Worm (Caenorhabditis elegans) whole organism, early embryonic: ENCODE results near the gene Y26E6A.2.

Source experiments
- B0310.2 ChIP-seq: sonication (generic microtip); optimal IDR thresholded peaks from 2 replicates; lab custom pipeline; 2016; ENCODE audit warnings: mild to moderate bottlenecking, missing genetic modification characterization, missing compliant biosample characterization
- ama-1 ChIP-seq: fragments of 150-350 bp; optimal IDR thresholded peaks from 2 replicates; lab custom pipeline; 2014
- ceh-13 ChIP-seq: fragments of 200-800 bp; sonication (Bioruptor generic); optimal IDR thresholded peaks from 2 replicates; lab custom pipeline; 2018; ENCODE audit warnings: mild to moderate bottlenecking, missing genetic modification characterization, missing compliant biosample characterization
- ceh-36 ChIP-seq: sonication (generic microtip); optimal IDR thresholded peaks from 2 replicates; lab custom pipeline; 2016; ENCODE audit warnings: missing genetic modification characterization, inconsistent platforms, missing compliant biosample characterization
- ets-7 ChIP-seq: sonication (generic microtip); optimal IDR thresholded peaks from 2 replicates; lab custom pipeline; 2016; ENCODE audit warnings: missing genotype, missing genetic modification characterization, missing compliant biosample characterization
- flt-1 ChIP-seq: fragments of 200-800 bp; sonication (Bioruptor generic); IDR thresholded peaks from 2 replicates; pipeline ENCODE4 v1.3.6; 2022; ENCODE audit warnings: missing genetic modification characterization, missing compliant biosample characterization
- hmbx-1 ChIP-seq: sonication (generic microtip); optimal IDR thresholded peaks from 2 replicates; lab custom pipeline; 2016; ENCODE audit warnings: mild to moderate bottlenecking, missing genetic modification characterization, missing compliant biosample characterization
- hmg-4 ChIP-seq: fragments of 200-800 bp; sonication (Bioruptor generic); optimal IDR thresholded peaks from 2 replicates; lab custom pipeline; 2018; ENCODE audit warnings: mild to moderate bottlenecking, missing genetic modification characterization, missing compliant biosample characterization
- pes-1 ChIP-seq: fragments of 200-800 bp; sonication (Bioruptor generic); IDR thresholded peaks from 2 replicates; pipeline ENCODE4 v1.3.6; 2022; ENCODE audit warnings: missing genetic modification reagents, missing genetic modification characterization, missing compliant biosample characterization
- scrt-1 ChIP-seq: fragments of 200-800 bp; sonication (Bioruptor generic); IDR thresholded peaks from 2 replicates; pipeline ENCODE4 v1.3.6; 2022; ENCODE audit warnings: missing genetic modification characterization, missing compliant biosample characterization
- tbx-11 ChIP-seq: fragments of 200-800 bp; sonication (Bioruptor generic); IDR thresholded peaks from 2 replicates; pipeline ENCODE4 v1.3.6; 2022; ENCODE audit warnings: missing genetic modification characterization, missing compliant biosample characterization
- tbx-37 ChIP-seq: fragments of 200-800 bp; sonication (Bioruptor generic); conservative IDR thresholded peaks from 2 replicates; pipeline ENCODE4 v1.3.6; 2022; ENCODE audit warnings: missing genetic modification reagents, missing genetic modification characterization, missing compliant biosample characterization
- tra-4 ChIP-seq: sonication (generic microtip); optimal IDR thresholded peaks from 2 replicates; lab custom pipeline; 2017; ENCODE audit warnings: missing genetic modification characterization, missing compliant biosample characterization

- TF ChIP-seq ama-1 (lab: Kevin White, UChicago) (no peak), tbx-37 (no peak), ets-7 (tag; lab: Kevin White, UChicago) (no peak), tbx-11 (GFP tag; lab: Robert Waterston, UW) (no peak), tra-4 (tag; lab: Kevin White, UChicago) (no peak), pes-1 (no peak), scrt-1 (GFP tag; lab: Robert Waterston, UW) (no peak), ceh-36 (tag; lab: Kevin White, UChicago) (no peak), B0310.2 (tag; lab: Kevin White, UChicago) (no peak), hmg-4 (GFP tag; lab: Kevin White, UChicago) (no peak), ceh-13 (GFP tag; lab: Kevin White, UChicago) (no peak), hmbx-1 (tag; lab: Kevin White, UChicago) (no peak), flt-1 (GFP tag; lab: Robert Waterston, UW) (no peak)
These were observed 20.4 kb upstream of the Y26E6A.2 start, which contains the start of gene elt-3 for ce11 chrX:13934574-13934973.
